Worm (Caenorhabditis elegans) whole organism, early embryonic: Measurements from ENCODE around the gene metl-6.

ENCODE experiments used
- F13C5.2 ChIP-seq: sonication (generic microtip); optimal IDR thresholded peaks from 2 replicates; lab custom pipeline; 2017; ENCODE audit warnings: mild to moderate bottlenecking, missing genetic modification characterization, inconsistent platforms, missing compliant biosample characterization
- pes-1 ChIP-seq: fragments of 200-800 bp; sonication (Bioruptor generic); IDR thresholded peaks from 2 replicates; pipeline ENCODE4 v1.3.6; 2022; ENCODE audit warnings: missing genetic modification reagents, missing genetic modification characterization, missing compliant biosample characterization

DNA sequence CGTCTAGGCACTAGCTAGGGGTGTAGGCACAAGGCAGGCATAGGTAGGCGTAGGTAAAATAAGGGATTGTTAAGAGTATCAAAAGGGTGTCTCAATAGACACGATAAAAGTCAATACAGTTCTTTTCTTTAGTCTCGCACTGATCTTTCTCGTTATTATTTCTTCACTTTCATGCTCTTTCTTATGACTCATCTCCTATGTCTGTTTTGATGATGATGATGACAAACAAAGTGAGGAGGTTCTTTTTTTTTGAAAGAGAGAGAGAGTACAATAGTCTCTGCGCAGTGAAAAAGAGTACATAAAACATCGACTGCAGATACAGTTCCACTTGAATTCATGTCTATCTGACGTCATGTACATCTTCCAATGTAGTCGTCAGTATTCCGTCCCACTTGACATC lies 31.6 kb downstream of the metl-6 start:
- TF ChIP-seq pes-1 (GFP tag; lab: Robert Waterston, UW) (no peak), F13C5.2 (tag; lab: Kevin White, UChicago) (no peak)
